Fruit fly (Drosophila melanogaster) whole organism, wandering third instar larva: Measurements from ENCODE around the gene AP-1-2beta.

ENCODE experiments used
- psq ChIP-seq: fragments of 200-800 bp; sonication (Bioruptor generic); optimal IDR thresholded peaks from 3 replicates; lab custom pipeline; 2017; ENCODE audit warnings: missing biosample characterization, mild to moderate bottlenecking, missing genetic modification characterization, moderate library complexity
- usp ChIP-seq: fragments of >200 bp; optimal IDR thresholded peaks from 2 replicates; lab custom pipeline; 2017; ENCODE audit warnings: missing biosample characterization, missing genetic modification characterization

DNA sequence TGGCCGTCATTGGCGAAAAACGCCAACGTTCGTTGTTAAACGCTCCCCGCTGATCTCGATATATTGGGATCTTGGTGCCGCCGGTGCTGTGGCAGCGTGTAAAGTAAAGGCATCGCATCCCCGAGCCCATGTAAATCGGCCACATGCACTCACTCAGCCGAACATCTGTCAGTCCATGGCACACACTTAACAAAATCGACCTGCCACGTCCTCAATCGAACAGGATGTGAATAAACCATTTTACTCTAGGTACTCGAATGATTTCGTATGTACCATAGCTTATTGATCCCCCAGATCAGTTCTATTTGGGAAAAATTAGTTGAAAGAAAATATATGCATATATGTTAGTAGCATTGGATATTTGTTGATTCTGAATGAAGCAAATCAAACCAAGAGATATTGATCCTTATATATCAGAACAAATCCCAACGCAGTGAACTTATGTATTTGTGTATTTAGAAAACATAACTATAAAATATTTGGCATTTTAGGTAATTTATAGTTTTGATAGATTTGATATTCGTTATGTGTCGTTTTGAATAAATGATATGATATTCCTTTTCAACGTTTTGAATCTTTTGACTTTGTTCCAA is 14.4 kb upstream of the AP-1-2beta start:
- TF ChIP-seq usp (GFP tag; lab: Kevin White, UChicago) (no peak), psq (GFP tag; lab: Kevin White, UChicago) (no peak)
